Worm (Caenorhabditis elegans): ENCODE measurements around the gene clec-132.

ce11 chrII:3595339-3595738 lies 18.5 kb downstream of the clec-132 start, which contains the start of gene Y49F6A.12:
- TF ChIP-seq him-1 (tag; optimal IDR thresholded peaks at IDR 0.05) (no peak), dao-5 (tag; optimal IDR thresholded peaks at IDR 0.05) (no peak)
